Worm (Caenorhabditis elegans): ENCODE measurements around the gene clec-206.
A peak's percentile ranks its signal among the peaks of the same experiment; 100 is the strongest.

DNA sequence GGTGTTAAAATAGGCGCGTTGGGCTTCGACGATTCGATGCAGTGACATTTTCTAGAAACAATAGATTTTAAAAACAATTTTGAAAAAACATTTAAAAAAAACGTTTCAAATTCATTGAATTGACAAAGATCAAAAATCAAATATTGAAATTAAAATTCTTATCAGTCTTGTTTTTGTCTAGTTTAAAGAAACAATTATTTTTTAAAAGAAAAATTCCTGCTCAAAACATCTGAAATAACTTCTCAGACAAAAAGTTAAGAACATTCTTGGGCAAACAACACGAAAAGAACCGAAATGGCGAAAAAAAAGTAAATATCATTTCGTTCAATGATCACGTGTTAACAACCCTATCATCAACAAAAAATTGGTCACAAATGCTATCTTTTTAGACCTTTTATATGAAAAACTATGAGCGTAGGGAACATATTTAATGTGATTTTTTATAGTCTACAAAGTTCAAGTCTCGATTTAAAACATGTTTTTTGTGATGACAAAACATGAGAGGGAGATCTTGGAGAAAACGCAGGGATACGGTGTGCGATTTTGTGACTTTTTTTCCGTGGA is 4.5 kb downstream of the clec-206 start, which contains the start of gene alh-5:
- no peak for TF ChIP-seq sptf-1 (tag; optimal IDR thresholded peaks at IDR 0.05)
- TF ChIP-seq fos-1 (tag; optimal IDR thresholded peaks at IDR 0.05), result no peak
- TF ChIP-seq nhr-12 (tag; optimal IDR thresholded peaks at IDR 0.05), result no peak
- TF ChIP-seq ztf-4 (tag; optimal IDR thresholded peaks at IDR 0.05), result no peak
- TF ChIP-seq lin-13 (GFP tag; optimal IDR thresholded peaks at IDR 0.05), result no peak
- no peak for TF ChIP-seq nhr-77 (tag; optimal IDR thresholded peaks at IDR 0.05)
- no peak for TF ChIP-seq fkh-4 (tag; optimal IDR thresholded peaks at IDR 0.05; ENCODE audit: borderline replicate concordance)
- TF ChIP-seq jun-1 (tag; optimal IDR thresholded peaks at IDR 0.05), result peak; percentile 3
- no peak for TF ChIP-seq hlh-4 (tag; optimal IDR thresholded peaks at IDR 0.05)
- TF ChIP-seq ztf-11 (tag; optimal IDR thresholded peaks at IDR 0.05), result no peak
- no peak for TF ChIP-seq C04F5.9 (tag; optimal IDR thresholded peaks at IDR 0.05)
- no peak for TF ChIP-seq unc-130 (tag; optimal IDR thresholded peaks at IDR 0.05)
- no peak for TF ChIP-seq nhr-76 (tag; optimal IDR thresholded peaks at IDR 0.05)

All from whole organism, L1 larva.